Fruit fly (Drosophila melanogaster) whole organism, embryonic: ENCODE measurements around the gene CG5515.

Source experiments
- Abd-B ChIP-seq: fragments of 200-800 bp; sonication (Bioruptor generic); optimal IDR thresholded peaks from 2 replicates; lab custom pipeline; 2018; ENCODE audit warnings: missing biosample characterization, mild to moderate bottlenecking, missing genetic modification characterization, moderate library complexity
- CG1024 ChIP-seq: fragments of 200-800 bp; sonication (Bioruptor generic); IDR thresholded peaks from 2 replicates; pipeline ENCODE4 v1.3.6; 2022; ENCODE audit warnings: missing biosample characterization, missing genetic modification characterization
- CG12236 ChIP-seq: fragments of 200-800 bp; sonication (Bioruptor generic); optimal IDR thresholded peaks from 2 replicates; lab custom pipeline; 2016; ENCODE audit warnings: missing biosample characterization, missing genetic modification characterization
- CG12942 ChIP-seq: fragments of 200-800 bp; sonication (Bioruptor generic); optimal IDR thresholded peaks from 3 replicates; lab custom pipeline; 2016; ENCODE audit warnings: missing biosample characterization, missing genetic modification characterization
- CG13424 ChIP-seq: fragments of 200-800 bp; sonication (Bioruptor generic); optimal IDR thresholded peaks from 2 replicates; lab custom pipeline; 2019; ENCODE audit warnings: missing biosample characterization, mild to moderate bottlenecking, missing genetic modification characterization, moderate library complexity
- CG14441 ChIP-seq: fragments of 200-800 bp; sonication (Bioruptor generic); IDR thresholded peaks from 2 replicates; pipeline ENCODE4 v1.3.6; 2022; ENCODE audit warnings: missing biosample characterization, missing genetic modification characterization
- CG16863 ChIP-seq: fragments of 200-800 bp; sonication (Bioruptor generic); optimal IDR thresholded peaks from 3 replicates; lab custom pipeline; 2016; ENCODE audit warnings: missing biosample characterization, missing genetic modification characterization
- CG17385 ChIP-seq: fragments of 200-800 bp; sonication (Bioruptor generic); optimal IDR thresholded peaks from 3 replicates; lab custom pipeline; 2018; ENCODE audit warnings: missing biosample characterization, mild to moderate bottlenecking, missing genetic modification characterization
- CG2199 ChIP-seq: fragments of 200-800 bp; sonication (Bioruptor generic); IDR thresholded peaks from 3 replicates; pipeline ENCODE4 v1.3.6; 2022; ENCODE audit warnings: missing biosample characterization, missing genetic modification characterization
- CG2889 ChIP-seq: fragments of 200-800 bp; sonication (Bioruptor generic); IDR thresholded peaks from 3 replicates; pipeline ENCODE4 v1.3.6; 2022; ENCODE audit warnings: missing biosample characterization, missing genetic modification characterization
- CG31388 ChIP-seq: fragments of 200-800 bp; sonication (Bioruptor generic); optimal IDR thresholded peaks from 2 replicates; lab custom pipeline; 2016; ENCODE audit warnings: missing biosample characterization, missing genetic modification characterization
- CG3847 ChIP-seq: fragments of 200-800 bp; sonication (Bioruptor generic); IDR thresholded peaks from 2 replicates; pipeline ENCODE4 v1.3.6; 2022; ENCODE audit warnings: missing biosample characterization, missing genetic modification characterization
- CG4360 ChIP-seq: fragments of 200-800 bp; sonication (Bioruptor generic); IDR thresholded peaks from 2 replicates; pipeline ENCODE4 v1.3.6; 2022; ENCODE audit warnings: missing biosample characterization, missing genetic modification characterization
- CG4424 ChIP-seq: fragments of 200-800 bp; sonication (Bioruptor generic); optimal IDR thresholded peaks from 3 replicates; lab custom pipeline; 2016; ENCODE audit warnings: missing biosample characterization, missing genetic modification characterization
- CG4730 ChIP-seq: fragments of 200-800 bp; sonication (Bioruptor generic); IDR thresholded peaks from 2 replicates; pipeline ENCODE4 v1.3.6; 2022; ENCODE audit warnings: missing biosample characterization, missing genetic modification characterization
- CG4820 ChIP-seq: fragments of 200-800 bp; sonication (Bioruptor generic); optimal IDR thresholded peaks from 3 replicates; lab custom pipeline; 2016; ENCODE audit warnings: missing biosample characterization, missing genetic modification characterization
- CG5180 ChIP-seq: fragments of 200-800 bp; sonication (Bioruptor generic); optimal IDR thresholded peaks from 3 replicates; lab custom pipeline; 2017; ENCODE audit warnings: missing biosample characterization, missing genetic modification characterization, mild to moderate bottlenecking, moderate library complexity, missing genetic modification reagents
- CG7987 ChIP-seq: fragments of 200-800 bp; sonication (Bioruptor generic); optimal IDR thresholded peaks from 2 replicates; lab custom pipeline; 2018; ENCODE audit warnings: missing biosample characterization, mild to moderate bottlenecking, missing genetic modification characterization, moderate library complexity
- CG8388 ChIP-seq: fragments of 200-800 bp; sonication (Bioruptor generic); optimal IDR thresholded peaks from 2 replicates; lab custom pipeline; 2019; ENCODE audit warnings: missing biosample characterization, mild to moderate bottlenecking, missing genetic modification characterization, moderate library complexity
- CoRest ChIP-seq: fragments of 200-800 bp; sonication (Bioruptor generic); optimal IDR thresholded peaks from 3 replicates; lab custom pipeline; 2018; ENCODE audit warnings: missing biosample characterization, mild to moderate bottlenecking, missing genetic modification characterization, moderate library complexity
- Deaf1 ChIP-seq: fragments of 200-800 bp; optimal IDR thresholded peaks from 3 replicates; lab custom pipeline; 2019; ENCODE audit warnings: missing biosample characterization, mild to moderate bottlenecking, missing genetic modification characterization, moderate library complexity
- Dip2 ChIP-seq: fragments of 200-800 bp; sonication (Bioruptor generic); IDR thresholded peaks from 2 replicates; pipeline ENCODE4 v1.3.6; 2022; ENCODE audit warnings: missing biosample characterization, missing genetic modification characterization
- E2f2 ChIP-seq: fragments of 200-800 bp; sonication (Bioruptor generic); IDR thresholded peaks from 2 replicates; pipeline ENCODE4 v1.3.6; 2022; ENCODE audit warnings: missing biosample characterization, missing genetic modification characterization
- Fer1 ChIP-seq: fragments of 200-800 bp; sonication (Bioruptor generic); optimal IDR thresholded peaks from 2 replicates; lab custom pipeline; 2017; ENCODE audit warnings: missing biosample characterization, mild to moderate bottlenecking, missing genetic modification characterization
- H2.0 ChIP-seq: fragments of 200-800 bp; sonication (Bioruptor generic); IDR thresholded peaks from 2 replicates; pipeline ENCODE4 v1.3.6; 2022; ENCODE audit warnings: missing biosample characterization, missing genetic modification characterization
- HLHmδ ChIP-seq: fragments of 200-800 bp; sonication (Bioruptor generic); optimal IDR thresholded peaks from 2 replicates; lab custom pipeline; 2018; ENCODE audit warnings: missing biosample characterization, mild to moderate bottlenecking, missing genetic modification characterization, moderate library complexity
- Lhr ChIP-seq: fragments of 200-800 bp; sonication (Bioruptor generic); optimal IDR thresholded peaks from 3 replicates; lab custom pipeline; 2017; ENCODE audit warnings: mild to moderate bottlenecking, missing biosample characterization, missing genetic modification reagents, missing genetic modification characterization
- Oli ChIP-seq: fragments of 200-800 bp; sonication (Bioruptor generic); optimal IDR thresholded peaks from 2 replicates; lab custom pipeline; 2018; ENCODE audit warnings: missing biosample characterization, mild to moderate bottlenecking, missing genetic modification characterization, moderate library complexity
- Ptx1 ChIP-seq: fragments of 200-800 bp; sonication (Bioruptor generic); IDR thresholded peaks from 2 replicates; pipeline ENCODE4 v1.3.6; 2022; ENCODE audit warnings: missing biosample characterization, missing genetic modification characterization
- Rfx ChIP-seq: fragments of 200-800 bp; sonication (Bioruptor generic); IDR thresholded peaks from 2 replicates; pipeline ENCODE4 v1.3.6; 2022; ENCODE audit warnings: missing biosample characterization, missing genetic modification characterization
- Scr ChIP-seq: fragments of 200-800 bp; sonication (Bioruptor generic); IDR thresholded peaks from 2 replicates; pipeline ENCODE4 v1.3.6; 2022; ENCODE audit warnings: missing biosample characterization, missing genetic modification characterization; ENCODE audit not compliant: partially characterized antibody
- Side ChIP-seq: fragments of 200-800 bp; sonication (Bioruptor generic); optimal IDR thresholded peaks from 2 replicates; lab custom pipeline; 2016; ENCODE audit warnings: missing biosample characterization, missing genetic modification characterization
- abd-A ChIP-seq: fragments of 200-800 bp; sonication (Bioruptor generic); optimal IDR thresholded peaks from 3 replicates; lab custom pipeline; 2019; ENCODE audit warnings: missing biosample characterization, mild to moderate bottlenecking, missing genetic modification characterization, moderate library complexity
- caup ChIP-seq: fragments of 200-800 bp; sonication (Bioruptor generic); optimal IDR thresholded peaks from 3 replicates; lab custom pipeline; 2017; ENCODE audit warnings: missing biosample characterization, mild to moderate bottlenecking, missing genetic modification characterization, moderate library complexity; ENCODE audit not compliant: severe bottlenecking
- chif ChIP-seq, 2 experiments: fragments of 200-800 bp; sonication (Bioruptor generic); optimal IDR thresholded peaks; 3 replicates each; lab custom pipeline; 2016; ENCODE audit warnings: missing biosample characterization in 2 of 2, missing genetic modification characterization in 2 of 2
- dm ChIP-seq: fragments of 200-800 bp; sonication (Bioruptor generic); optimal IDR thresholded peaks from 3 replicates; lab custom pipeline; 2016; ENCODE audit warnings: missing biosample characterization, missing genetic modification characterization
- dmrt11E ChIP-seq: fragments of 200-800 bp; sonication (Bioruptor generic); optimal IDR thresholded peaks from 3 replicates; lab custom pipeline; 2018; ENCODE audit warnings: missing biosample characterization, mild to moderate bottlenecking, missing genetic modification characterization, moderate library complexity
- esg ChIP-seq: fragments of 200-800 bp; sonication (Bioruptor generic); conservative IDR thresholded peaks from 2 replicates; pipeline ENCODE4 v1.3.6; 2022; ENCODE audit warnings: missing biosample characterization, missing genetic modification characterization
- lmd ChIP-seq: fragments of 200-800 bp; sonication (Bioruptor generic); IDR thresholded peaks from 2 replicates; pipeline ENCODE4 v1.3.6; 2022; ENCODE audit warnings: missing biosample characterization, missing genetic modification characterization
- mam ChIP-seq: fragments of 200-800 bp; sonication (Bioruptor generic); optimal IDR thresholded peaks from 3 replicates; lab custom pipeline; 2016; ENCODE audit warnings: missing biosample characterization, missing genetic modification characterization
- mld ChIP-seq: fragments of 200-800 bp; sonication (Bioruptor generic); IDR thresholded peaks from 3 replicates; pipeline ENCODE4 v1.3.6; 2022; ENCODE audit warnings: missing biosample characterization, missing genetic modification characterization; ENCODE audit not compliant: partially characterized antibody
- nerfin-2 ChIP-seq: fragments of 200-800 bp; sonication (Bioruptor generic); IDR thresholded peaks from 2 replicates; pipeline ENCODE4 v1.3.6; 2022; ENCODE audit warnings: missing biosample characterization, missing genetic modification characterization; ENCODE audit not compliant: partially characterized antibody
- odd ChIP-seq: fragments of 200-800 bp; sonication (Bioruptor generic); optimal IDR thresholded peaks from 2 replicates; lab custom pipeline; 2017; ENCODE audit warnings: missing biosample characterization, mild to moderate bottlenecking, missing genetic modification characterization
- pzg ChIP-seq: fragments of 200-800 bp; sonication (Bioruptor generic); optimal IDR thresholded peaks from 3 replicates; lab custom pipeline; 2018; ENCODE audit warnings: missing biosample characterization, mild to moderate bottlenecking, missing genetic modification characterization, moderate library complexity
- run ChIP-seq: fragments of 200-800 bp; sonication (Bioruptor generic); optimal IDR thresholded peaks from 3 replicates; lab custom pipeline; 2018; ENCODE audit warnings: missing biosample characterization, mild to moderate bottlenecking, missing genetic modification characterization
- schlank ChIP-seq: fragments of 200-800 bp; sonication (Bioruptor generic); optimal IDR thresholded peaks from 2 replicates; lab custom pipeline; 2018; ENCODE audit warnings: missing biosample characterization, mild to moderate bottlenecking, missing genetic modification characterization
- sens ChIP-seq: fragments of 200-800 bp; sonication (Bioruptor generic); peaks from one replicate; lab custom pipeline; 2016; ENCODE audit warnings: missing biosample characterization, missing genetic modification characterization
- seq ChIP-seq: fragments of 200-800 bp; sonication (Bioruptor generic); IDR thresholded peaks from 2 replicates; pipeline ENCODE4 v1.3.6; 2022; ENCODE audit warnings: missing biosample characterization, missing genetic modification characterization
- tap ChIP-seq: fragments of 200-800 bp; optimal IDR thresholded peaks from 3 replicates; lab custom pipeline; 2019; ENCODE audit warnings: missing biosample characterization, mild to moderate bottlenecking, missing genetic modification characterization, moderate library complexity
- tll ChIP-seq, 2 experiments: fragments of 200-800 bp in 1 of 2; fragments of >200 bp in 1 of 2; sonication (Bioruptor generic) in 1 of 2; optimal IDR thresholded peaks; 2 replicates each; lab custom pipeline; 2017 to 2019; ENCODE audit warnings: missing biosample characterization in 2 of 2, missing genetic modification characterization in 2 of 2, mild to moderate bottlenecking in 1 of 2, moderate library complexity in 1 of 2
- zf30C ChIP-seq: fragments of 200-800 bp; sonication (Bioruptor generic); optimal IDR thresholded peaks from 3 replicates; lab custom pipeline; 2018; ENCODE audit warnings: missing biosample characterization, mild to moderate bottlenecking, missing genetic modification characterization

The CG5515 gene

DNA sequence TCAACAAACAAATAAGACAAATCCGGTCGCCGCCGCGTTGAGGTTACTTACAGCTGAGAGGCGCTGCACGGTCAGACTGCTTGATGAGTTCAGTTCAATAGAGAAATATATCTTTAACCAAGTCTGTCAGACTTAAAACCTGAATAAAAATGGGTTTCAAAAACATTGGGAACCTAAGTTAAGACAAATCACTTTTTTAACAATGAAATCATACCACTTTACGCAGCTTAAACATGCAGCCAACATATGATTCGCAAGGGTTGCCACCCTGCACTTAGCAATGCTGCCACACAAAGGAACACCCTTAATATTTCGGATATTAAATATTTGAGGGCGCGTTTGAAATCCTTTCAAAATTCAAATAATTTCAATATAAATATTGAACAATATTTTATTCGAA lies at the start of gene CG5515 (continued):
- TF ChIP-seq CG8388 (GFP tag; lab: Kevin White, UChicago): peak; percentile 41
- TF ChIP-seq Oli (tag; lab: Kevin White, UChicago): peak; percentile 57
- TF ChIP-seq pzg: peak; percentile 57
- no peak for TF ChIP-seq CG5180
- TF ChIP-seq CG4730 (GFP tag; lab: Robert Waterston, UW): peak; percentile 75
- no peak for TF ChIP-seq CG4360 (GFP tag; lab: Robert Waterston, UW)
- peak; percentile 45 for TF ChIP-seq CG17385 (GFP tag; lab: Kevin White, UChicago)
- TF ChIP-seq CG2889 (GFP tag; lab: Robert Waterston, UW): peak; percentile 82
- peak; percentile 66 for TF ChIP-seq mam (GFP tag; lab: Kevin White, UChicago)
- TF ChIP-seq Lhr (GFP tag; lab: Kevin White, UChicago): peak; percentile 30
- TF ChIP-seq Deaf1 (tag; lab: Kevin White, UChicago): no peak
- peak; percentile 82 for TF ChIP-seq dmrt11E (tag; lab: Kevin White, UChicago)
- peak; percentile 51 for TF ChIP-seq CG1024
- TF ChIP-seq CG14441 (GFP tag; lab: Robert Waterston, UW): peak; percentile 76
- TF ChIP-seq Scr (GFP tag; lab: Robert Waterston, UW): peak; percentile 61
- TF ChIP-seq Dip2: no peak
- TF ChIP-seq tll (GFP tag; optimal IDR thresholded peaks at IDR 0.05; lab: Kevin White, UChicago): no peak
- no peak for TF ChIP-seq zf30C (GFP tag; lab: Kevin White, UChicago)
- TF ChIP-seq CG4820: peak; percentile 59
- no peak for TF ChIP-seq run (tag; lab: Kevin White, UChicago)
- TF ChIP-seq CG3847 (GFP tag; lab: Robert Waterston, UW): peak; percentile 91
- no peak for TF ChIP-seq CG31388
- peak; percentile 67 for TF ChIP-seq caup
- peak; percentile 72 for TF ChIP-seq Abd-B (GFP tag; lab: Kevin White, UChicago)
- no peak for TF ChIP-seq CG2199 (GFP tag; lab: Robert Waterston, UW)
- TF ChIP-seq CG12942 (GFP tag; lab: Kevin White, UChicago): peak; percentile 70
- peak; percentile 73 to 79 for TF ChIP-seq chif (GFP tag; optimal IDR thresholded peaks at IDR 0.05; lab: Kevin White, UChicago)
- TF ChIP-seq nerfin-2 (GFP tag; lab: Robert Waterston, UW): peak; percentile 88
- peak; percentile 68 for TF ChIP-seq CG4424 (GFP tag; lab: Kevin White, UChicago)
- TF ChIP-seq mld: peak; percentile 56; the same call in 1 of the 3 replicates
- peak; percentile 9 for TF ChIP-seq CG7987
- no peak for TF ChIP-seq schlank (tag; lab: Kevin White, UChicago)
- peak; percentile 32 for TF ChIP-seq CG12236
- peak; percentile 62 for TF ChIP-seq Side (GFP tag; lab: Kevin White, UChicago)
- peak; percentile 96 for TF ChIP-seq sens (GFP tag; lab: Kevin White, UChicago)
- no peak for TF ChIP-seq odd (GFP tag; lab: Kevin White, UChicago)
- no peak for TF ChIP-seq tap (tag; lab: Kevin White, UChicago)
- peak; percentile 86 for TF ChIP-seq E2f2 (GFP tag; lab: Robert Waterston, UW)
- TF ChIP-seq esg (GFP tag; lab: Robert Waterston, UW): peak; percentile 87
- TF ChIP-seq CoRest: peak; percentile 84
- TF ChIP-seq HLHmδ (GFP tag; lab: Kevin White, UChicago): no peak
- TF ChIP-seq abd-A: no peak
- TF ChIP-seq seq (GFP tag; lab: Robert Waterston, UW): no peak
- peak; percentile 95 for TF ChIP-seq CG13424 (tag; lab: Kevin White, UChicago)
- peak; percentile 80 for TF ChIP-seq H2.0 (GFP tag; lab: Robert Waterston, UW)
- TF ChIP-seq Fer1 (GFP tag; lab: Kevin White, UChicago): peak; percentile 54
- TF ChIP-seq CG16863 (GFP tag; lab: Kevin White, UChicago): peak; percentile 71
- TF ChIP-seq Rfx (GFP tag; lab: Robert Waterston, UW): peak; percentile 86
- peak; percentile 81 for TF ChIP-seq dm (GFP tag; lab: Kevin White, UChicago)
- TF ChIP-seq Ptx1: peak; percentile 88
- TF ChIP-seq lmd (GFP tag; lab: Robert Waterston, UW): peak; percentile 87
